Fruit fly (Drosophila melanogaster) whole organism, embryonic: ENCODE results near the gene ova.
A peak's percentile ranks its signal among the peaks of the same experiment; 100 is the strongest.

Source experiments
- Adf1 ChIP-seq: fragments of 200-800 bp; sonication (Bioruptor generic); IDR thresholded peaks from 2 replicates; pipeline ENCODE4 v1.3.6; 2022; ENCODE audit warnings: missing biosample characterization, missing genetic modification characterization
- Aef1 ChIP-seq: fragments of 200-800 bp; sonication (Bioruptor generic); IDR thresholded peaks from 3 replicates; pipeline ENCODE4 v1.3.6; 2022; ENCODE audit warnings: missing biosample characterization, missing genetic modification characterization
- CG10274 ChIP-seq: fragments of 200-800 bp; sonication (Bioruptor generic); optimal IDR thresholded peaks from 3 replicates; lab custom pipeline; 2017; ENCODE audit warnings: missing biosample characterization, mild to moderate bottlenecking, missing genetic modification characterization
- CG10431 ChIP-seq: fragments of 200-800 bp; sonication (Bioruptor generic); optimal IDR thresholded peaks from 3 replicates; lab custom pipeline; 2018; ENCODE audit warnings: missing biosample characterization, mild to moderate bottlenecking, missing genetic modification characterization
- CG11247 ChIP-seq: fragments of 200-800 bp; sonication (Bioruptor generic); IDR thresholded peaks from 2 replicates; pipeline ENCODE4 v1.3.6; 2022; ENCODE audit warnings: missing biosample characterization, missing genetic modification characterization
- CG11398 ChIP-seq: fragments of 200-800 bp; sonication (Bioruptor generic); optimal IDR thresholded peaks from 2 replicates; lab custom pipeline; 2016; ENCODE audit warnings: missing biosample characterization, missing genetic modification characterization
- CG13287 ChIP-seq: fragments of 200-800 bp; sonication (Bioruptor generic); IDR thresholded peaks from 2 replicates; pipeline ENCODE4 v1.3.6; 2022; ENCODE audit warnings: missing biosample characterization, missing genetic modification characterization; ENCODE audit not compliant: partially characterized antibody
- CG16813 ChIP-seq: fragments of 200-800 bp; sonication (Bioruptor generic); IDR thresholded peaks from 3 replicates; pipeline ENCODE4 v1.3.6; 2022; ENCODE audit warnings: missing biosample characterization, missing genetic modification characterization; ENCODE audit not compliant: partially characterized antibody
- CG16815 ChIP-seq: fragments of 200-800 bp; sonication (Bioruptor generic); optimal IDR thresholded peaks from 3 replicates; lab custom pipeline; 2017; ENCODE audit warnings: missing biosample characterization, mild to moderate bottlenecking, missing genetic modification characterization
- CG16863 ChIP-seq: fragments of 200-800 bp; sonication (Bioruptor generic); optimal IDR thresholded peaks from 3 replicates; lab custom pipeline; 2016; ENCODE audit warnings: missing biosample characterization, missing genetic modification characterization
- CG17186 ChIP-seq: fragments of 200-800 bp; sonication (Bioruptor generic); optimal IDR thresholded peaks from 3 replicates; lab custom pipeline; 2017; ENCODE audit warnings: missing biosample characterization, missing genetic modification reagents, missing genetic modification characterization
- CG1792 ChIP-seq: fragments of 200-800 bp; sonication (Bioruptor generic); optimal IDR thresholded peaks from 2 replicates; lab custom pipeline; 2016; ENCODE audit warnings: missing biosample characterization, missing genetic modification characterization
- CG31224 ChIP-seq: fragments of 200-800 bp; sonication (Bioruptor generic); IDR thresholded peaks from 2 replicates; pipeline ENCODE4 v1.3.6; 2022; ENCODE audit warnings: missing biosample characterization, missing genetic modification characterization
- CG34224 ChIP-seq: fragments of 200-800 bp; sonication (Bioruptor generic); IDR thresholded peaks from 3 replicates; pipeline ENCODE4 v1.3.6; 2022; ENCODE audit warnings: missing biosample characterization, missing genetic modification characterization; ENCODE audit not compliant: partially characterized antibody
- CG4282 ChIP-seq: fragments of 200-800 bp; sonication (Bioruptor generic); optimal IDR thresholded peaks from 2 replicates; lab custom pipeline; 2016; ENCODE audit warnings: missing biosample characterization, missing genetic modification characterization
- CG4404 ChIP-seq: fragments of 200-800 bp; sonication (Bioruptor generic); IDR thresholded peaks from 2 replicates; pipeline ENCODE4 v1.3.6; 2022; ENCODE audit warnings: missing biosample characterization, missing genetic modification characterization
- CG5245 ChIP-seq: fragments of 200-800 bp; sonication (Bioruptor generic); optimal IDR thresholded peaks from 3 replicates; lab custom pipeline; 2016; ENCODE audit warnings: missing biosample characterization, missing genetic modification characterization
- CG8089 ChIP-seq: fragments of 200-800 bp; sonication (Bioruptor generic); optimal IDR thresholded peaks from 3 replicates; lab custom pipeline; 2016; ENCODE audit warnings: missing biosample characterization, missing genetic modification characterization
- CG8388 ChIP-seq: fragments of 200-800 bp; sonication (Bioruptor generic); optimal IDR thresholded peaks from 2 replicates; lab custom pipeline; 2019; ENCODE audit warnings: missing biosample characterization, mild to moderate bottlenecking, missing genetic modification characterization, moderate library complexity
- CG8478 ChIP-seq: fragments of >200 bp; optimal IDR thresholded peaks from 2 replicates; lab custom pipeline; 2018
- CG9932 ChIP-seq: fragments of 200-800 bp; sonication (Bioruptor generic); IDR thresholded peaks from 2 replicates; pipeline ENCODE4 v1.3.6; 2022; ENCODE audit warnings: missing biosample characterization, missing genetic modification characterization
- Dbx ChIP-seq: fragments of 200-800 bp; sonication (Bioruptor generic); IDR thresholded peaks from 3 replicates; pipeline ENCODE4 v1.3.6; 2022; ENCODE audit warnings: missing biosample characterization, missing genetic modification characterization
- Eip74EF ChIP-seq, 2 experiments: fragments of 200-800 bp in 1 of 2; fragments of >200 bp in 1 of 2; sonication (Bioruptor generic) in 1 of 2; optimal IDR thresholded peaks; 2 replicates each; lab custom pipeline; 2017 to 2019; ENCODE audit warnings: missing biosample characterization in 2 of 2, missing genetic modification characterization in 2 of 2, mild to moderate bottlenecking in 1 of 2, moderate library complexity in 1 of 2
- HmgD ChIP-seq: fragments of 200-800 bp; sonication (Bioruptor generic); optimal IDR thresholded peaks from 3 replicates; lab custom pipeline; 2016; ENCODE audit warnings: missing biosample characterization, missing genetic modification characterization
- MTF-1 ChIP-seq: fragments of 200-800 bp; sonication (Bioruptor generic); optimal IDR thresholded peaks from 2 replicates; lab custom pipeline; 2018; ENCODE audit warnings: missing biosample characterization, mild to moderate bottlenecking, missing genetic modification characterization, borderline replicate concordance
- Myb ChIP-seq: fragments of 200-800 bp; sonication (Bioruptor generic); optimal IDR thresholded peaks from 2 replicates; lab custom pipeline; 2016; ENCODE audit warnings: missing biosample characterization, missing genetic modification characterization
- NC2β ChIP-seq: fragments of 200-800 bp; sonication (Bioruptor generic); optimal IDR thresholded peaks from 2 replicates; lab custom pipeline; 2016; ENCODE audit warnings: missing biosample characterization, missing genetic modification characterization
- Nf-YB ChIP-seq: fragments of 200-800 bp; sonication (Bioruptor generic); optimal IDR thresholded peaks from 3 replicates; lab custom pipeline; 2019; ENCODE audit warnings: missing biosample characterization, mild to moderate bottlenecking, missing genetic modification characterization, moderate library complexity
- Taf1 ChIP-seq: fragments of 200-800 bp; sonication (Bioruptor generic); IDR thresholded peaks from 2 replicates; pipeline ENCODE4 v1.3.6; 2022; ENCODE audit warnings: missing biosample characterization, missing genetic modification characterization
- Tbp ChIP-seq: fragments of >200 bp; optimal IDR thresholded peaks from 2 replicates; lab custom pipeline; 2018; ENCODE audit warnings: missing biosample characterization, missing genetic modification characterization
- Trl ChIP-seq, 3 experiments: fragments of >200 bp in 2 of 3; fragments of 200-800 bp in 1 of 3; sonication (Bioruptor generic) in 1 of 3; optimal IDR thresholded peaks; 2 replicates in 1 of 3; 3 replicates in 2 of 3; lab custom pipeline; 2016 to 2017; ENCODE audit warnings: missing biosample characterization in 1 of 3, missing genetic modification characterization in 1 of 3
- ash1 ChIP-seq: fragments of 200-800 bp; sonication (Bioruptor generic); optimal IDR thresholded peaks from 2 replicates; lab custom pipeline; 2018; ENCODE audit warnings: missing biosample characterization, mild to moderate bottlenecking, missing genetic modification characterization
- bigmax ChIP-seq: fragments of 200-800 bp; sonication (Bioruptor generic); optimal IDR thresholded peaks from 2 replicates; lab custom pipeline; 2018; ENCODE audit warnings: missing biosample characterization, mild to moderate bottlenecking, missing genetic modification characterization
- dati ChIP-seq: fragments of 200-800 bp; sonication (Bioruptor generic); IDR thresholded peaks from 2 replicates; pipeline ENCODE4 v1.3.6; 2022; ENCODE audit warnings: missing biosample characterization, missing genetic modification characterization
- dm ChIP-seq: fragments of 200-800 bp; sonication (Bioruptor generic); optimal IDR thresholded peaks from 3 replicates; lab custom pipeline; 2016; ENCODE audit warnings: missing biosample characterization, missing genetic modification characterization
- fd102C ChIP-seq: fragments of 200-800 bp; sonication (Bioruptor generic); optimal IDR thresholded peaks from 2 replicates; lab custom pipeline; 2018; ENCODE audit warnings: missing biosample characterization, mild to moderate bottlenecking, missing genetic modification characterization, moderate library complexity
- fd96Cb ChIP-seq: fragments of 200-800 bp; sonication (Bioruptor generic); optimal IDR thresholded peaks from 2 replicates; lab custom pipeline; 2018; ENCODE audit warnings: missing biosample characterization, mild to moderate bottlenecking, missing genetic modification characterization, moderate library complexity
- gcm2 ChIP-seq: fragments of 200-800 bp; sonication (Bioruptor generic); optimal IDR thresholded peaks from 2 replicates; lab custom pipeline; 2016; ENCODE audit warnings: missing biosample characterization, missing genetic modification characterization
- gt ChIP-seq: fragments of 200-800 bp; sonication (Bioruptor generic); IDR thresholded peaks from 2 replicates; pipeline ENCODE4 v1.3.6; 2022; ENCODE audit warnings: missing biosample characterization, missing genetic modification characterization
- kay ChIP-seq: fragments of 200-800 bp; sonication (Bioruptor generic); optimal IDR thresholded peaks from 2 replicates; lab custom pipeline; 2016; ENCODE audit warnings: missing biosample characterization, missing genetic modification characterization
- klu ChIP-seq: fragments of 200-800 bp; sonication (Bioruptor generic); IDR thresholded peaks from 2 replicates; pipeline ENCODE4 v1.3.6; 2022; ENCODE audit warnings: missing biosample characterization, missing genetic modification characterization
- luna ChIP-seq: fragments of 200-800 bp; sonication (Bioruptor generic); optimal IDR thresholded peaks from 2 replicates; lab custom pipeline; 2016; ENCODE audit warnings: missing biosample characterization, missing genetic modification characterization
- oc ChIP-seq: fragments of 200-800 bp; sonication (Bioruptor generic); optimal IDR thresholded peaks from 2 replicates; lab custom pipeline; 2018; ENCODE audit warnings: missing biosample characterization, mild to moderate bottlenecking, missing genetic modification characterization, moderate library complexity
- pb ChIP-seq: fragments of 200-800 bp; sonication (Bioruptor generic); optimal IDR thresholded peaks from 3 replicates; lab custom pipeline; 2016; ENCODE audit warnings: missing biosample characterization, missing genetic modification characterization
- pfk ChIP-seq: fragments of 200-800 bp; sonication (Bioruptor generic); optimal IDR thresholded peaks from 2 replicates; lab custom pipeline; 2018; ENCODE audit warnings: missing biosample characterization, mild to moderate bottlenecking, missing genetic modification characterization, moderate library complexity
- prd ChIP-seq, 3 experiments: fragments of >200 bp in 2 of 3; fragments of 200-800 bp in 1 of 3; sonication (Bioruptor generic) in 1 of 3; optimal IDR thresholded peaks in 2 of 3; IDR thresholded peaks in 1 of 3; 2 replicates in 2 of 3; 3 replicates in 1 of 3; pipeline versions ENCODE4 v1.3.6 to Lab custom; 2017 to 2022; ENCODE audit warnings: missing biosample characterization in 1 of 3, missing genetic modification characterization in 1 of 3
- ranshi ChIP-seq: fragments of 200-800 bp; sonication (Bioruptor generic); IDR thresholded peaks from 2 replicates; pipeline ENCODE4 v1.3.6; 2022; ENCODE audit warnings: missing biosample characterization, missing genetic modification characterization
- row ChIP-seq: fragments of 200-800 bp; sonication (Bioruptor generic); IDR thresholded peaks from 3 replicates; pipeline ENCODE4 v1.3.6; 2022; ENCODE audit warnings: missing biosample characterization, missing genetic modification characterization
- seq ChIP-seq: fragments of 200-800 bp; sonication (Bioruptor generic); IDR thresholded peaks from 2 replicates; pipeline ENCODE4 v1.3.6; 2022; ENCODE audit warnings: missing biosample characterization, missing genetic modification characterization
- tgo ChIP-seq: fragments of 200-800 bp; sonication (Bioruptor generic); IDR thresholded peaks from 3 replicates; pipeline ENCODE4 v1.3.6; 2022; ENCODE audit warnings: missing biosample characterization, missing genetic modification characterization
- zfh2 ChIP-seq: fragments of 200-800 bp; sonication (Bioruptor generic); optimal IDR thresholded peaks from 2 replicates; lab custom pipeline; 2016; ENCODE audit warnings: missing biosample characterization, missing genetic modification characterization

The ova gene

dm6 chr2L:10200847-10201246, 30.6 kb downstream of the ova start, which contains the start of the genes Ripalpha and RpL7 (continued):
- TF ChIP-seq Eip74EF (GFP tag; optimal IDR thresholded peaks at IDR 0.05; lab: Kevin White, UChicago) (peak in 1 of 2 experiments; percentile 83), CG13287 (GFP tag; lab: Robert Waterston, UW) (peak; percentile 93), CG16815 (GFP tag; lab: Kevin White, UChicago) (peak; percentile 95), prd (optimal IDR thresholded peaks at IDR 0.05; lab: Kevin White, UChicago) (no peak), prd (GFP tag; IDR thresholded peaks at IDR 0.05; lab: Robert Waterston, UW) (peak; percentile 91), HmgD (GFP tag; lab: Kevin White, UChicago) (peak; percentile 99), dm (GFP tag; lab: Kevin White, UChicago) (peak; percentile 100), pb (peak; percentile 97), CG31224 (GFP tag; lab: Robert Waterston, UW) (peak; percentile 93), dati (GFP tag; lab: Robert Waterston, UW) (peak; percentile 96), CG11398 (GFP tag; lab: Kevin White, UChicago) (peak; percentile 98), zfh2 (GFP tag; lab: Kevin White, UChicago) (peak; percentile 98), CG34224 (GFP tag; lab: Robert Waterston, UW) (peak; percentile 84), pfk (GFP tag; lab: Kevin White, UChicago) (peak; percentile 88), CG4282 (GFP tag; lab: Kevin White, UChicago) (peak; percentile 97), Tbp (no peak), Myb (GFP tag; lab: Kevin White, UChicago) (peak; percentile 93), row (GFP tag; lab: Robert Waterston, UW) (peak; percentile 83), MTF-1 (GFP tag; lab: Kevin White, UChicago) (peak; percentile 98), luna (GFP tag; lab: Kevin White, UChicago) (peak; percentile 95), CG11247 (GFP tag; lab: Robert Waterston, UW) (peak; percentile 98), CG5245 (GFP tag; lab: Kevin White, UChicago) (peak; percentile 97), Aef1 (peak; percentile 94), CG8089 (GFP tag; lab: Kevin White, UChicago) (peak; percentile 98), CG10431 (GFP tag; lab: Kevin White, UChicago) (peak; percentile 97), NC2β (peak; percentile 100), oc (tag; lab: Kevin White, UChicago) (peak; percentile 94), Taf1 (GFP tag; lab: Robert Waterston, UW) (peak; percentile 80; the same call in 1 of the 2 replicates), fd96Cb (tag; lab: Kevin White, UChicago) (peak; percentile 78), Nf-YB (GFP tag; lab: Kevin White, UChicago) (peak; percentile 84), CG4404 (GFP tag; lab: Robert Waterston, UW) (peak; percentile 85), CG10274 (GFP tag; lab: Kevin White, UChicago) (peak; percentile 95), gt (GFP tag; lab: Robert Waterston, UW) (peak; percentile 87), klu (GFP tag; lab: Robert Waterston, UW) (peak; percentile 84), seq (GFP tag; lab: Robert Waterston, UW) (peak; percentile 91), tgo (GFP tag; lab: Robert Waterston, UW) (peak; percentile 92), CG16863 (GFP tag; lab: Kevin White, UChicago) (peak; percentile 96), ash1 (peak; percentile 100), bigmax (GFP tag; lab: Kevin White, UChicago) (peak; percentile 92), Adf1 (GFP tag; lab: Robert Waterston, UW) (peak; percentile 86), CG1792 (GFP tag; lab: Kevin White, UChicago) (peak; percentile 97), CG8388 (GFP tag; lab: Kevin White, UChicago) (peak; percentile 92), kay (GFP tag; lab: Kevin White, UChicago) (peak; percentile 92), Trl (optimal IDR thresholded peaks at IDR 0.05; lab: Kevin White, UChicago) (no peak), Trl (GFP tag; optimal IDR thresholded peaks at IDR 0.05; lab: Kevin White, UChicago) (peak; percentile 99), CG8478 (lab: Kevin White, UChicago) (no peak), CG9932 (GFP tag; lab: Robert Waterston, UW) (peak; percentile 98), Dbx (GFP tag; lab: Robert Waterston, UW) (peak; percentile 99), fd102C (peak; percentile 97), CG17186 (GFP tag; lab: Kevin White, UChicago) (peak; percentile 99), CG16813 (GFP tag; lab: Robert Waterston, UW) (peak; percentile 94), gcm2 (peak; percentile 98), ranshi (GFP tag; lab: Robert Waterston, UW) (peak; percentile 97)
